Worm (Caenorhabditis elegans) whole organism, mixed stage, embryonic: Measurements from ENCODE around the gene zig-4.

Experiments
- lsy-2 ChIP-seq: fragments of 150-350 bp; optimal IDR thresholded peaks from 2 replicates; lab custom pipeline; 2014; ENCODE audit warnings: missing biosample characterization, missing genetic modification characterization
- mep-1 ChIP-seq: fragments of 150-350 bp; optimal IDR thresholded peaks from 2 replicates; lab custom pipeline; 2017; ENCODE audit warnings: missing biosample characterization, missing genetic modification reagents, missing genetic modification characterization, inconsistent platforms
- unc-39 ChIP-seq: fragments of 150-350 bp; optimal IDR thresholded peaks from 2 replicates; lab custom pipeline; 2014; ENCODE audit warnings: missing biosample characterization, missing genetic modification characterization
- unc-62 ChIP-seq: fragments of 150-350 bp; optimal IDR thresholded peaks from 2 replicates; lab custom pipeline; 2014; ENCODE audit warnings: missing biosample characterization, missing genetic modification reagents, missing genetic modification characterization

DNA sequence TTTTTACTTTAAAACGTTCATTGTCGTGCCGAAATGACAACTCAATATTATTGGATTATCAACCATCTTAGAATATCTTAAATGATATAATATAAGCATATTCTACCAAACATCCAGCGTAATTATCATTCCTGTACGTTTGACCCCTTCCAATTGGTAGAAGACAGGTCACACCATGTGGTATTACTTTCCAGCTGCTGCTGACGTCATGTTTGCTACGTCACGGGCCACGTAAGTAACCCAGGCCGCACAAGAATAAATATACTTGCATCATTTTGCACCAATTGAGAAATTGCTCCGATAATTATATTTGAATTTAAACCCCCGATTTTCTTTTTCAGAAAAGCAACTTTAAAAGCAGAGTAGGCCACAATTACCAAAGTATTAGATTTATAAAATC, 9.6 kb upstream of the zig-4 start:
- TF ChIP-seq mep-1 (tag; lab: Kevin White, UChicago): no peak
- TF ChIP-seq lsy-2: no peak
- no peak for TF ChIP-seq unc-39 (tag; lab: Kevin White, UChicago)
- no peak for TF ChIP-seq unc-62 (GFP tag; lab: Kevin White, UChicago)
